Worm (Caenorhabditis elegans): ENCODE data around the gene lsm-7.

- TF ChIP-seq him-1 (tag; optimal IDR thresholded peaks at IDR 0.05) (no peak), W03F9.2 (tag; optimal IDR thresholded peaks at IDR 0.05) (no peak)
These were observed 48.5 kb downstream of the lsm-7 start, which contains the start of gene Y43E12A.2 for ce11 chrIV:10981761-10982160.

Data from whole organism, L4/young adult.